Worm (Caenorhabditis elegans) whole organism, L1 larva: Measurements from ENCODE around the gene C48B4.13.

Experiments used
- aha-1 ChIP-seq: fragments of 150-350 bp; optimal IDR thresholded peaks from 2 replicates; lab custom pipeline; 2014; ENCODE audit warnings: missing biosample characterization, missing genetic modification characterization
- dpl-1 ChIP-seq, 3 experiments: fragments of 150-350 bp in 2 of 3; sonication (generic microtip) in 1 of 3; optimal IDR thresholded peaks; 2 replicates each; lab custom pipeline; 2014 to 2017; ENCODE audit warnings: missing biosample characterization in 3 of 3, missing genetic modification characterization in 3 of 3, missing genetic modification reagents in 3 of 3
- isw-1 ChIP-seq: fragments of 200-800 bp; sonication (Bioruptor generic); IDR thresholded peaks from 2 replicates; pipeline ENCODE4 v1.3.6; 2022; ENCODE audit warnings: missing genetic modification characterization, missing compliant biosample characterization
- lsy-2 ChIP-seq, 2 experiments: fragments of 150-350 bp; optimal IDR thresholded peaks; 2 replicates each; lab custom pipeline; 2014; ENCODE audit warnings: missing biosample characterization in 2 of 2, missing genetic modification characterization in 2 of 2
- mef-2 ChIP-seq: fragments of 150-350 bp; optimal IDR thresholded peaks from 2 replicates; lab custom pipeline; 2014; ENCODE audit warnings: missing biosample characterization, missing genetic modification characterization
- nhr-11 ChIP-seq: fragments of 150-350 bp; optimal IDR thresholded peaks from 2 replicates; lab custom pipeline; 2014; ENCODE audit warnings: missing biosample characterization, missing genetic modification characterization
- unc-62 ChIP-seq: fragments of 150-350 bp; optimal IDR thresholded peaks from 2 replicates; lab custom pipeline; 2014; ENCODE audit warnings: missing biosample characterization, missing genetic modification reagents, missing genetic modification characterization

ce11 chrIII:9542280-9542679 is 26.3 kb upstream of the C48B4.13 start, which contains the start of gene mut-7:
- no peak for TF ChIP-seq isw-1 (GFP tag; lab: Robert Waterston, UW)
- no peak for TF ChIP-seq aha-1 (tag; lab: Kevin White, UChicago)
- no peak for TF ChIP-seq unc-62 (GFP tag; lab: Kevin White, UChicago)
- TF ChIP-seq nhr-11, result no peak
- no peak for TF ChIP-seq dpl-1 (GFP tag; optimal IDR thresholded peaks at IDR 0.05; lab: Kevin White, UChicago)
- TF ChIP-seq mef-2 (tag; lab: Kevin White, UChicago), result no peak
- no peak for TF ChIP-seq lsy-2 (tag; optimal IDR thresholded peaks at IDR 0.05; lab: Kevin White, UChicago)
